Worm (Caenorhabditis elegans) whole organism, late embryonic: ENCODE data around the gene mab-10.

Experiments used
- F13H6.1 ChIP-seq: sonication (generic microtip); optimal IDR thresholded peaks from 2 replicates; lab custom pipeline; 2016; ENCODE audit warnings: missing genetic modification characterization, missing compliant biosample characterization
- fkh-10 ChIP-seq: fragments of 150-350 bp; optimal IDR thresholded peaks from 2 replicates; lab custom pipeline; 2014; ENCODE audit warnings: missing biosample characterization, missing genetic modification reagents, missing genetic modification characterization
- lin-11 ChIP-seq: fragments of 200-800 bp; sonication (Bioruptor generic); optimal IDR thresholded peaks from 2 replicates; lab custom pipeline; 2018; ENCODE audit warnings: mild to moderate bottlenecking, missing genetic modification characterization, missing compliant biosample characterization
- mec-3 ChIP-seq: sonication (generic microtip); optimal IDR thresholded peaks from 2 replicates; lab custom pipeline; 2016; ENCODE audit warnings: borderline replicate concordance, missing genetic modification characterization, missing compliant biosample characterization
- pha-4 ChIP-seq: fragments of 150-350 bp; optimal IDR thresholded peaks from 2 replicates; lab custom pipeline; 2018; ENCODE audit warnings: missing biosample characterization, missing genetic modification reagents, missing genetic modification characterization
- pros-1 ChIP-seq: fragments of 150-350 bp; optimal IDR thresholded peaks from 2 replicates; lab custom pipeline; 2014; ENCODE audit warnings: missing biosample characterization, missing genetic modification reagents, missing genetic modification characterization
- sox-2 ChIP-seq: fragments of 200-800 bp; sonication (Bioruptor generic); IDR thresholded peaks from 2 replicates; pipeline ENCODE4 v1.3.6; 2022; ENCODE audit warnings: missing genetic modification reagents, missing genetic modification characterization, missing compliant biosample characterization
- unc-55 ChIP-seq: sonication (generic microtip); optimal IDR thresholded peaks from 2 replicates; lab custom pipeline; 2017; ENCODE audit warnings: missing biosample characterization, missing genetic modification reagents, missing genetic modification characterization

ce11 chrII:10556550-10557205 lies 28.8 kb downstream of the mab-10 start:
- no peak for TF ChIP-seq fkh-10 (GFP tag; lab: Kevin White, UChicago)
- no peak for TF ChIP-seq F13H6.1 (tag; lab: Kevin White, UChicago)
- TF ChIP-seq pros-1 (tag; lab: Kevin White, UChicago), result no peak
- TF ChIP-seq lin-11 (tag; lab: Kevin White, UChicago), result no peak
- TF ChIP-seq pha-4 (tag; lab: Kevin White, UChicago), result no peak
- no peak for TF ChIP-seq sox-2 (GFP tag; lab: Robert Waterston, UW)
- TF ChIP-seq unc-55 (GFP tag; lab: Kevin White, UChicago), result no peak
- no peak for TF ChIP-seq mec-3 (tag; lab: Kevin White, UChicago)
